Worm (Caenorhabditis elegans): ENCODE measurements around the gene srh-236.

Gene srh-236

DNA sequence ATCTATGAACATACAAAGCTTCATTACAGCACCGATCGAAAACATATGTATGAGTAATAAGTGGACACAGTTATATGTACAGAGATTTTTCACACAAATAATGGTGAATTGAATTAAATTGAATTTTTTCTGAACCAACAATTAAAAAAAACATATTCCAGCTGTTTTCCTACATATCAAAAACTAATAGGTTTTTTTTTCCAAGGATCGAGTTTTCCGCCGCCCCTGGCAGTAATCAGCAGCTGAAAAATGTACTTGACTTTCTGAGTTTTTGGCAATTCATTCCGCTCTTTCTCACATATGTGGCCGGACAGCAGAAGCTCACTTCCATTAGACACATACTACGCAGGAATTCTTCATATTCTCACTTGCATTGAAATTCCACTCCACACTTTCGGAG is 33.4 kb downstream of the srh-236 start, which contains the start of gene srh-174:
TSS of gene srh-174 (plus strand) at position 301 of the 400 bp plus-strand sequence.
- TF ChIP-seq T22C8.4 (GFP tag; IDR thresholded peaks at IDR 0.05) = no peak
- no peak for TF ChIP-seq klf-2 (GFP tag; conservative IDR thresholded peaks at IDR 0.05)
- TF ChIP-seq ztf-29 (GFP tag; IDR thresholded peaks at IDR 0.05) = no peak
- no peak for TF ChIP-seq ztf-23 (GFP tag; IDR thresholded peaks at IDR 0.05)
- TF ChIP-seq tab-1 (GFP tag; IDR thresholded peaks at IDR 0.05) = no peak
- no peak for TF ChIP-seq cog-1 (tag; optimal IDR thresholded peaks at IDR 0.05)

DNA sequence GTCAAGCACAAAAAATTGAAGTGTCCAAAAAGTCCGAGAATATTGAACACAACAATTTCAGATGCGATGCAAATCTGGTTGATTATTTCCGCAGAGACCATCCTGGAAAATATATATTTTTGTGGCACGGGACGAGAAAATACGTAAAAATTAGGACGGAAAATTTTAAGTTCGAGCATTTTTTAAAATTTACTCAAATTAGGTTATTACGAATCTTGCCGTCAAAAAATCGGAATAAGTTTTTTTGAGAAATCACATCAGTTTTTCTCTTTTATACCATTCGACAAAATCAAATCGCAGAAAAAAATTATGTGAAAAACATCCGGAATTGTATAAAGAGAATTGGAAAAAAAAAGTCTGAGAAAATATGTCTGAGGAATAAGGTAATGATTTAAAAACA is 33.9 kb downstream of the srh-236 start, which contains the start of gene srsx-1:
TSS of gene srsx-1 (minus strand) at position 101 of the 400 bp plus-strand sequence.
- no peak for TF ChIP-seq T22C8.4 (GFP tag; IDR thresholded peaks at IDR 0.05)
- no peak for TF ChIP-seq tab-1 (GFP tag; IDR thresholded peaks at IDR 0.05)

DNA sequence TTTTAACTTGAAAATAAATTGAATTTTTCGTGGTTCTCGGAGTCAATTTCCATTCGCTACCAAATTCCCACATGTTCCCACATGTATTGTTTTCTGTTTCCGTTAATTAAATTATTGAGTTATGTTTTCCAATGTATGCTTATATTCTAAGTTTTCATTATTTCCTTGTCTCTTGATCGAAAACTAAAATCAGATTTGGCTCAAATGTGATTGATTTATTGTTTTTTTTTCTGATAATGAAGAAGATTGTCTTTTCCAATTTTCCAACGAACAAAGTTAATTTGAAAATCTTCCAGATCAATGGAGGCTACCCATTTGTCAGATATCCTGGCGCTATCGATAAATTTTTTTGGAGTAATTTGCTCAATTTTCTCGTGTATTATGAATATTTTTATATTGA is 38.1 kb downstream of the srh-236 start, which contains the start of gene srbc-25:
TSS of gene srbc-25 (plus strand) at position 301 of the 400 bp plus-strand sequence.
- no peak for TF ChIP-seq T22C8.4 (GFP tag; IDR thresholded peaks at IDR 0.05)
- TF ChIP-seq tab-1 (GFP tag; IDR thresholded peaks at IDR 0.05) = no peak
- no peak for TF ChIP-seq med-1 (GFP tag; optimal IDR thresholded peaks at IDR 0.05; ENCODE audit: insufficient read depth)
- TF ChIP-seq cog-1 (tag; optimal IDR thresholded peaks at IDR 0.05) = no peak
- no peak for TF ChIP-seq ztf-23 (GFP tag; IDR thresholded peaks at IDR 0.05)
- no peak for TF ChIP-seq klf-2 (GFP tag; conservative IDR thresholded peaks at IDR 0.05)
- no peak for TF ChIP-seq ref-1 (GFP tag; conservative IDR thresholded peaks at IDR 0.05)
- TF ChIP-seq flt-1 (GFP tag; IDR thresholded peaks at IDR 0.05) = no peak
- TF ChIP-seq ztf-29 (GFP tag; IDR thresholded peaks at IDR 0.05) = no peak

DNA sequence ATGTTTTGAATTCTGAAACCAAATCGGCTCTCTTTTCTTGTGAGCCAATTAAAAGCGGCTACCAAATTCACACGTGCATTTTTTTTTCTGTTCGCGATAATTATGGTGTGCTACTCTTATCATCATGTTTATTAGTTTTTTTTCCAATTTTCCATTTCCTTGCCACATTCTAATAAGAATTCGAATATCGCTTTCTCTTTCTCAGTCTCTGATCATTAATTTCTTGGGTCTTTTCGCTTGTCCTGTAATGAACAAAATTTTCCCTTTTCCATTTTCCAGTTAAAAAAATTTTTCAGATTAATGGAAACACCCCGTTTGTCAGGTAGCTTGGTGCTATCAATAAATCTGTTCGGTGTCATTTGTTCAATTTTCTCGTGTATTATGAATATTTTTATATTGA is 40.3 kb downstream of the srh-236 start, which contains the start of gene srbc-26:
TSS of gene srbc-26 (plus strand) at position 301 of the 400 bp plus-strand sequence.
- TF ChIP-seq ztf-23 (GFP tag; IDR thresholded peaks at IDR 0.05) = no peak
- no peak for TF ChIP-seq ztf-29 (GFP tag; IDR thresholded peaks at IDR 0.05)
- TF ChIP-seq flt-1 (GFP tag; IDR thresholded peaks at IDR 0.05) = no peak
- TF ChIP-seq klf-2 (GFP tag; conservative IDR thresholded peaks at IDR 0.05) = no peak
- no peak for TF ChIP-seq cog-1 (tag; optimal IDR thresholded peaks at IDR 0.05)
- no peak for TF ChIP-seq ref-1 (GFP tag; conservative IDR thresholded peaks at IDR 0.05)
- TF ChIP-seq med-1 (GFP tag; optimal IDR thresholded peaks at IDR 0.05; ENCODE audit: insufficient read depth) = no peak
- no peak for TF ChIP-seq tab-1 (GFP tag; IDR thresholded peaks at IDR 0.05)
- TF ChIP-seq T22C8.4 (GFP tag; IDR thresholded peaks at IDR 0.05) = no peak

DNA sequence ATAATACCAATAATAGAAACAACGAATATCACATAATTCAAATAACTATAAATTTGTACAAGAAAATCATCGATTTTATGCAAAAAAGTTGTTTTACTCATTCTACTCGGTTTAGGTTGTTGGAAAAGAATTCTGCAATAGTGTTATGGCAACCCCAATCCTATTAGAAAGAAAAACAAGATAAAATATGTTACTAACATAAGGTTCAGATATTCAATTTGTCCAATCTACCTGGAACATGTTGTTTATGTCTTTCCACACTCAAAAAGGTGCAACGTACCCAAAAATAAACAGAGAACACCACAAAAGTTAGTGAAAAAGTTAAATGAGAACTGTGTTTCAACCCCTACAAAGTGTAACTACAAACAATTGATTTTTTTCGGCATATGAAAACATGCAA is 41.0 kb downstream of the srh-236 start, which contains the start of gene srw-51:
TSS of gene srw-51 (minus strand) at position 101 of the 400 bp plus-strand sequence.
- TF ChIP-seq med-1 (GFP tag; optimal IDR thresholded peaks at IDR 0.05; ENCODE audit: insufficient read depth) (no peak), ref-1 (GFP tag; conservative IDR thresholded peaks at IDR 0.05) (no peak), cog-1 (tag; optimal IDR thresholded peaks at IDR 0.05) (no peak), ztf-29 (GFP tag; IDR thresholded peaks at IDR 0.05) (no peak)

DNA sequence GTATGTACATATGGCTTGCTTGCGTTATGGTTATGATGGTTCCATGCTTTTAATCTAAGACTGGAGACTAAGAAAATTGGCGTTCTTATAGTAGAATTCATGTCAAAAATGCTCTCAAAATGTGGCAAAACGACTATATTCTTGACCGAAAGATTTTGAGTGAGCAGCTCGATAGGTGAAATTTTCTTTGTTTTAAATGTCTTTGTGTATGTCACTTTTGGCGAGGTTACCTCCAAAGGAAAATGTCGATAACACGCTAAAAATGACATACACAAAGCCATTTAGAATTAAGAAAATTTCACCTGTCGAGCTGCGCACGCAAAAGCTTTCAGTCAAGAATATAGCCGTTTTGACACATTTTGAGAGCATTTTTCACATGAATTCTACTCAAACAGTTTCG is 44.4 kb downstream of the srh-236 start, which contains the start of gene srz-66:
TSS of gene srz-66 (minus strand) at position 101 of the 400 bp plus-strand sequence.
- TF ChIP-seq klf-2 (GFP tag; conservative IDR thresholded peaks at IDR 0.05) (no peak), cog-1 (tag; optimal IDR thresholded peaks at IDR 0.05) (no peak), flt-1 (GFP tag; IDR thresholded peaks at IDR 0.05) (no peak), tab-1 (GFP tag; IDR thresholded peaks at IDR 0.05) (no peak)

DNA sequence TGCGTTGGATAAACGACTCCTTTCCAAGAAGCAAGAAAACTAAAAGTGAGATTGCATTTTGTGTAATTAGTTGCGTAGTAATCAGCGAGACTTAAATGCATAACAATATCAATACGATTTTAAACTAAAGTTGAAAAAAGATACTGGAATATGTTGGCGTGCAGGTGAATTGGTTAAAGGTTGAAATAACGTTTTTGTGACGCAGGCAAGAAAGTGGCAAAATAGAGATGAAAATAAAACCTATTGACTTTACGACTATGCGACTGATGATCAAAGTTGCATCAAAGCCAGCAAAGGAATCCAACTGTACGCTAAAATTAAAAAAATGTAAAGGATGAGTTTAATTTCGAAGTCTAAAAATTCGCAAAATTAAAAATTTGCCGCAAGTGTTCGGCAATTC is 46.4 kb downstream of the srh-236 start, which contains the start of gene srh-102:
TSS of gene srh-102 (minus strand) at position 101 of the 400 bp plus-strand sequence.
- TF ChIP-seq ztf-29 (GFP tag; IDR thresholded peaks at IDR 0.05) (no peak), ref-1 (GFP tag; conservative IDR thresholded peaks at IDR 0.05) (no peak), T22C8.4 (GFP tag; IDR thresholded peaks at IDR 0.05) (no peak), ztf-23 (GFP tag; IDR thresholded peaks at IDR 0.05) (no peak), tab-1 (GFP tag; IDR thresholded peaks at IDR 0.05) (no peak), klf-2 (GFP tag; conservative IDR thresholded peaks at IDR 0.05) (no peak), flt-1 (GFP tag; IDR thresholded peaks at IDR 0.05) (no peak), med-1 (GFP tag; optimal IDR thresholded peaks at IDR 0.05; ENCODE audit: insufficient read depth) (no peak), cog-1 (tag; optimal IDR thresholded peaks at IDR 0.05) (no peak)
